Fruit fly (Drosophila melanogaster) whole organism, embryonic: ENCODE results near the gene 7B2.

Experiments
- B-H2 ChIP-seq: fragments of 200-800 bp; sonication (Bioruptor generic); optimal IDR thresholded peaks from 2 replicates; lab custom pipeline; 2018; ENCODE audit warnings: missing biosample characterization, mild to moderate bottlenecking, missing genetic modification characterization
- CG12236 ChIP-seq: fragments of 200-800 bp; sonication (Bioruptor generic); optimal IDR thresholded peaks from 2 replicates; lab custom pipeline; 2016; ENCODE audit warnings: missing biosample characterization, missing genetic modification characterization
- CG12744 ChIP-seq: fragments of 200-800 bp; sonication (Bioruptor generic); optimal IDR thresholded peaks from 2 replicates; lab custom pipeline; 2016; ENCODE audit warnings: missing biosample characterization, missing genetic modification characterization
- CG13424 ChIP-seq: fragments of 200-800 bp; sonication (Bioruptor generic); optimal IDR thresholded peaks from 2 replicates; lab custom pipeline; 2019; ENCODE audit warnings: missing biosample characterization, mild to moderate bottlenecking, missing genetic modification characterization, moderate library complexity
- CG14050 ChIP-seq: fragments of 200-800 bp; sonication (Bioruptor generic); IDR thresholded peaks from 3 replicates; pipeline ENCODE4 v1.3.6; 2022; ENCODE audit warnings: missing biosample characterization, missing genetic modification characterization
- CG14441 ChIP-seq: fragments of 200-800 bp; sonication (Bioruptor generic); IDR thresholded peaks from 2 replicates; pipeline ENCODE4 v1.3.6; 2022; ENCODE audit warnings: missing biosample characterization, missing genetic modification characterization
- CG14710 ChIP-seq: fragments of 200-800 bp; sonication (Bioruptor generic); optimal IDR thresholded peaks from 3 replicates; lab custom pipeline; 2019; ENCODE audit warnings: missing biosample characterization, mild to moderate bottlenecking, missing genetic modification characterization, moderate library complexity
- CG14965 ChIP-seq: fragments of 200-800 bp; sonication (Bioruptor generic); optimal IDR thresholded peaks from 2 replicates; lab custom pipeline; 2016; ENCODE audit warnings: missing biosample characterization, missing genetic modification characterization, borderline replicate concordance
- CG1792 ChIP-seq: fragments of 200-800 bp; sonication (Bioruptor generic); optimal IDR thresholded peaks from 2 replicates; lab custom pipeline; 2016; ENCODE audit warnings: missing biosample characterization, missing genetic modification characterization
- CG18262 ChIP-seq: fragments of 200-800 bp; optimal IDR thresholded peaks from 3 replicates; lab custom pipeline; 2019; ENCODE audit warnings: missing biosample characterization, mild to moderate bottlenecking, missing genetic modification characterization, moderate library complexity
- CG4820 ChIP-seq: fragments of 200-800 bp; sonication (Bioruptor generic); optimal IDR thresholded peaks from 3 replicates; lab custom pipeline; 2016; ENCODE audit warnings: missing biosample characterization, missing genetic modification characterization
- CG5180 ChIP-seq: fragments of 200-800 bp; sonication (Bioruptor generic); optimal IDR thresholded peaks from 3 replicates; lab custom pipeline; 2017; ENCODE audit warnings: missing biosample characterization, missing genetic modification characterization, mild to moderate bottlenecking, moderate library complexity, missing genetic modification reagents
- CG7556 ChIP-seq: fragments of 200-800 bp; sonication (Bioruptor generic); optimal IDR thresholded peaks from 2 replicates; lab custom pipeline; 2017; ENCODE audit warnings: missing biosample characterization, mild to moderate bottlenecking, missing genetic modification characterization
- CG8478 ChIP-seq: fragments of >200 bp; optimal IDR thresholded peaks from 2 replicates; lab custom pipeline; 2018
- CG9437 ChIP-seq: fragments of 200-800 bp; sonication (Bioruptor generic); optimal IDR thresholded peaks from 2 replicates; lab custom pipeline; 2018; ENCODE audit warnings: missing biosample characterization, mild to moderate bottlenecking, missing genetic modification characterization
- CG9876 ChIP-seq: fragments of 200-800 bp; sonication (Bioruptor generic); optimal IDR thresholded peaks from 2 replicates; lab custom pipeline; 2016; ENCODE audit warnings: missing biosample characterization, missing genetic modification characterization
- Dek ChIP-seq: fragments of 200-800 bp; sonication (Bioruptor generic); optimal IDR thresholded peaks from 3 replicates; lab custom pipeline; 2019; ENCODE audit warnings: missing biosample characterization, mild to moderate bottlenecking, missing genetic modification characterization, moderate library complexity
- Dip2 ChIP-seq: fragments of 200-800 bp; sonication (Bioruptor generic); IDR thresholded peaks from 2 replicates; pipeline ENCODE4 v1.3.6; 2022; ENCODE audit warnings: missing biosample characterization, missing genetic modification characterization
- Dll ChIP-seq: fragments of 200-800 bp; sonication (Bioruptor generic); IDR thresholded peaks from 4 replicates; pipeline ENCODE4 v1.3.6; 2022; ENCODE audit warnings: missing biosample characterization, missing genetic modification characterization; ENCODE audit not compliant: partially characterized antibody
- Doc3 ChIP-seq: fragments of 200-800 bp; sonication (Bioruptor generic); IDR thresholded peaks from 3 replicates; pipeline ENCODE4 v1.3.6; 2022; ENCODE audit warnings: missing biosample characterization, missing genetic modification characterization; ENCODE audit not compliant: partially characterized antibody
- ERR ChIP-seq: fragments of 200-800 bp; sonication (Bioruptor generic); optimal IDR thresholded peaks from 2 replicates; lab custom pipeline; 2016; ENCODE audit warnings: missing biosample characterization, missing genetic modification characterization
- Fer3 ChIP-seq: fragments of 200-800 bp; sonication (Bioruptor generic); optimal IDR thresholded peaks from 2 replicates; lab custom pipeline; 2018; ENCODE audit warnings: missing biosample characterization, mild to moderate bottlenecking, missing genetic modification characterization, moderate library complexity
- Gsc ChIP-seq: fragments of 200-800 bp; sonication (Bioruptor generic); IDR thresholded peaks from 2 replicates; pipeline ENCODE4 v1.3.6; 2022; ENCODE audit warnings: missing biosample characterization, missing genetic modification characterization
- HHEX ChIP-seq: fragments of 200-800 bp; sonication (Bioruptor generic); optimal IDR thresholded peaks from 3 replicates; lab custom pipeline; 2017; ENCODE audit warnings: missing biosample characterization, mild to moderate bottlenecking, missing genetic modification characterization, missing genetic modification reagents
- HLH3B ChIP-seq: fragments of 200-800 bp; sonication (Bioruptor generic); IDR thresholded peaks from 2 replicates; pipeline ENCODE4 v1.3.6; 2022; ENCODE audit warnings: missing biosample characterization, missing genetic modification characterization
- HmgD ChIP-seq: fragments of 200-800 bp; sonication (Bioruptor generic); optimal IDR thresholded peaks from 3 replicates; lab custom pipeline; 2016; ENCODE audit warnings: missing biosample characterization, missing genetic modification characterization
- Lim3 ChIP-seq: fragments of 200-800 bp; sonication (Bioruptor generic); IDR thresholded peaks from 2 replicates; pipeline ENCODE4 v1.3.6; 2022; ENCODE audit warnings: missing biosample characterization, missing genetic modification characterization
- Myb ChIP-seq: fragments of 200-800 bp; sonication (Bioruptor generic); optimal IDR thresholded peaks from 2 replicates; lab custom pipeline; 2016; ENCODE audit warnings: missing biosample characterization, missing genetic modification characterization
- Nf-YC ChIP-seq: fragments of 200-800 bp; optimal IDR thresholded peaks from 3 replicates; lab custom pipeline; 2019; ENCODE audit warnings: missing biosample characterization, mild to moderate bottlenecking, missing genetic modification characterization, moderate library complexity
- Rx ChIP-seq: fragments of 200-800 bp; sonication (Bioruptor generic); IDR thresholded peaks from 2 replicates; pipeline ENCODE4 v1.3.6; 2022; ENCODE audit warnings: missing biosample characterization, missing genetic modification characterization
- Trl ChIP-seq, 3 experiments: fragments of >200 bp in 2 of 3; fragments of 200-800 bp in 1 of 3; sonication (Bioruptor generic) in 1 of 3; optimal IDR thresholded peaks; 2 replicates in 1 of 3; 3 replicates in 2 of 3; lab custom pipeline; 2016 to 2017; ENCODE audit warnings: missing biosample characterization in 1 of 3, missing genetic modification characterization in 1 of 3
- Xrp1 ChIP-seq: fragments of 200-800 bp; sonication (Bioruptor generic); IDR thresholded peaks from 2 replicates; pipeline ENCODE4 v1.3.6; 2022; ENCODE audit warnings: missing biosample characterization, missing genetic modification characterization
- br ChIP-seq: fragments of >200 bp; optimal IDR thresholded peaks from 2 replicates; lab custom pipeline; 2017
- bsh ChIP-seq, 2 experiments: fragments of 200-800 bp; sonication (Bioruptor generic); optimal IDR thresholded peaks; 2 replicates each; lab custom pipeline; 2017 to 2018; ENCODE audit warnings: mild to moderate bottlenecking in 2 of 2, missing biosample characterization in 2 of 2, missing genetic modification characterization in 2 of 2, moderate library complexity in 1 of 2
- chn ChIP-seq: fragments of 200-800 bp; sonication (Bioruptor generic); optimal IDR thresholded peaks from 2 replicates; lab custom pipeline; 2016; ENCODE audit warnings: missing biosample characterization, missing genetic modification characterization
- corto ChIP-seq: fragments of 200-800 bp; sonication (Bioruptor generic); optimal IDR thresholded peaks from 2 replicates; lab custom pipeline; 2016; ENCODE audit warnings: missing biosample characterization, mild to moderate bottlenecking, missing genetic modification characterization, moderate library complexity
- crol ChIP-seq: fragments of 200-800 bp; sonication (Bioruptor generic); IDR thresholded peaks from 2 replicates; pipeline ENCODE4 v1.3.6; 2022; ENCODE audit warnings: missing biosample characterization, missing genetic modification characterization
- dan ChIP-seq: fragments of 200-800 bp; sonication (Bioruptor generic); IDR thresholded peaks from 2 replicates; pipeline ENCODE4 v1.3.6; 2022; ENCODE audit warnings: missing biosample characterization, missing genetic modification characterization
- eve ChIP-seq, 2 experiments: fragments of >200 bp; optimal IDR thresholded peaks; 2 replicates each; lab custom pipeline; 2017; ENCODE audit warnings: missing biosample characterization in 2 of 2, missing genetic modification characterization in 2 of 2
- fd96Cb ChIP-seq: fragments of 200-800 bp; sonication (Bioruptor generic); optimal IDR thresholded peaks from 2 replicates; lab custom pipeline; 2018; ENCODE audit warnings: missing biosample characterization, mild to moderate bottlenecking, missing genetic modification characterization, moderate library complexity
- pb ChIP-seq: fragments of 200-800 bp; sonication (Bioruptor generic); optimal IDR thresholded peaks from 3 replicates; lab custom pipeline; 2016; ENCODE audit warnings: missing biosample characterization, missing genetic modification characterization
- rib ChIP-seq: fragments of 200-800 bp; sonication (Bioruptor generic); IDR thresholded peaks from 2 replicates; pipeline ENCODE4 v1.3.6; 2022; ENCODE audit warnings: missing biosample characterization, missing genetic modification characterization
- sens-2 ChIP-seq: fragments of 200-800 bp; sonication (Bioruptor generic); IDR thresholded peaks from 2 replicates; pipeline ENCODE4 v1.3.6; 2022; ENCODE audit warnings: missing biosample characterization, missing genetic modification characterization
- sisA ChIP-seq: fragments of 200-800 bp; sonication (Bioruptor generic); IDR thresholded peaks from 2 replicates; pipeline ENCODE4 v1.3.6; 2022; ENCODE audit warnings: missing biosample characterization, missing genetic modification characterization
- slbo ChIP-seq: fragments of 200-800 bp; sonication (Bioruptor generic); IDR thresholded peaks from 2 replicates; pipeline ENCODE4 v1.3.6; 2022; ENCODE audit warnings: missing biosample characterization, missing genetic modification characterization
- trem ChIP-seq: fragments of 200-800 bp; optimal IDR thresholded peaks from 3 replicates; lab custom pipeline; 2019; ENCODE audit warnings: missing biosample characterization, mild to moderate bottlenecking, missing genetic modification characterization, moderate library complexity
- tup ChIP-seq: fragments of 200-800 bp; sonication (Bioruptor generic); optimal IDR thresholded peaks from 2 replicates; lab custom pipeline; 2016; ENCODE audit warnings: missing biosample characterization, mild to moderate bottlenecking, missing genetic modification characterization, moderate library complexity
- unpg ChIP-seq: fragments of 200-800 bp; sonication (Bioruptor generic); optimal IDR thresholded peaks from 3 replicates; lab custom pipeline; 2018; ENCODE audit warnings: missing biosample characterization, mild to moderate bottlenecking, missing genetic modification characterization, moderate library complexity
- vfl ChIP-seq: fragments of 200-800 bp; sonication (Bioruptor generic); optimal IDR thresholded peaks from 2 replicates; lab custom pipeline; 2016; ENCODE audit warnings: missing biosample characterization, missing genetic modification characterization
- vvl ChIP-seq: fragments of 200-800 bp; sonication (Bioruptor generic); IDR thresholded peaks from 2 replicates; pipeline ENCODE4 v1.3.6; 2022; ENCODE audit warnings: missing biosample characterization, missing genetic modification characterization

The 7B2 gene

DNA sequence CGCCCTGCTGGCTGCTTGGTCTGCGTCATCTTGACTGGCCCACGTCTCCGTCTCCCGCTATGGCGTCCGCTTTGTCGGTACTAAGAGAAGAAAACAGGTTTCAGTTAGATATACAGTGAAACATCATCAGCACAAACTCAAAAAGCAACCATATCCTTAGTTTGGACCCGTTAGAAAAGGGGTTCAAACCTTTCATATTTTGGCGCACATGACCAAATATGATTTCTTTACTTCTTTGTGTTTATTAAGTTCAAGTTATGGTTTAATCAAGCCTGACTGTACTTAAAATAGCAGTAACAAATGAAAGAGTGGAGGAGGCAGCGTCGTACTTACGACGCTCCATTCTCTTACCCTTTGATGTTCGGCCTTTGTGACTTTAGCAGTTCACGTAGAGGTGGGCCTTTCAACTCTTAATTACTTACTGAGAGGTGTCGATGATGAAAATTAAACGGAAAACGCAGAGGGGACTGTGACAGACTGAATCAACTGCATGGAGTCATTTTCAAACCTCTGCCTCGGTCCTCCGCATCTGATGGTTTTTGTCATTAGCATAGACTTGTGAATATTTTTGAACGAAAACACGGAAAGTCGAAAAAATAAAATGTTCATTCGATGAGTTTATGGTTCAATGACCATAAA lies 14.8 kb upstream of the 7B2 start (continued):
- TF ChIP-seq br (no peak), Fer3 (peak; percentile 83), fd96Cb (tag; lab: Kevin White, UChicago) (peak; percentile 81), CG14050 (GFP tag; lab: Robert Waterston, UW) (peak; percentile 79), sens-2 (peak; percentile 66; the same call in 1 of the 2 replicates), Rx (GFP tag; lab: Robert Waterston, UW) (peak; percentile 68; the same call in 1 of the 2 replicates), ERR (GFP tag; lab: Kevin White, UChicago) (peak; percentile 77), CG18262 (peak; percentile 81), CG5180 (GFP tag; lab: Kevin White, UChicago) (no peak), CG14965 (GFP tag; lab: Kevin White, UChicago) (no peak), CG12744 (GFP tag; lab: Kevin White, UChicago) (peak; percentile 61), CG14710 (peak; percentile 47), B-H2 (GFP tag; lab: Kevin White, UChicago) (no peak), CG8478 (lab: Kevin White, UChicago) (no peak), CG4820 (GFP tag; lab: Kevin White, UChicago) (peak; percentile 79), pb (peak; percentile 77), bsh (GFP tag; optimal IDR thresholded peaks at IDR 0.05; lab: Kevin White, UChicago) (peak; percentile 87 to 90), eve (GFP tag; optimal IDR thresholded peaks at IDR 0.05; lab: Kevin White, UChicago) (no peak), chn (GFP tag; lab: Kevin White, UChicago) (peak; percentile 65), slbo (peak; percentile 92), CG1792 (GFP tag; lab: Kevin White, UChicago) (peak; percentile 77), HmgD (GFP tag; lab: Kevin White, UChicago) (peak; percentile 25), Xrp1 (peak; percentile 85), HHEX (peak; percentile 76), CG13424 (tag; lab: Kevin White, UChicago) (peak; percentile 76), CG7556 (peak; percentile 74), corto (peak; percentile 82), tup (GFP tag; lab: Kevin White, UChicago) (peak; percentile 66), HLH3B (GFP tag; lab: Robert Waterston, UW) (peak; percentile 86), Myb (GFP tag; lab: Kevin White, UChicago) (peak; percentile 63), Dll (GFP tag; lab: Robert Waterston, UW) (no peak), sisA (GFP tag; lab: Robert Waterston, UW) (peak; percentile 81), Doc3 (GFP tag; lab: Robert Waterston, UW) (no peak), Trl (optimal IDR thresholded peaks at IDR 0.05; lab: Kevin White, UChicago) (no peak), Trl (GFP tag; optimal IDR thresholded peaks at IDR 0.05; lab: Kevin White, UChicago) (peak; percentile 81), unpg (GFP tag; lab: Kevin White, UChicago) (peak; percentile 85), CG14441 (GFP tag; lab: Robert Waterston, UW) (peak; percentile 86), CG9876 (GFP tag; lab: Kevin White, UChicago) (peak; percentile 74), trem (tag; lab: Kevin White, UChicago) (peak; percentile 23), Dek (tag; lab: Kevin White, UChicago) (peak; percentile 79), CG9437 (peak; percentile 40), rib (GFP tag; lab: Robert Waterston, UW) (no peak), dan (GFP tag; lab: Robert Waterston, UW) (no peak), crol (GFP tag; lab: Robert Waterston, UW) (no peak), Nf-YC (tag; lab: Kevin White, UChicago) (peak; percentile 37), Gsc (GFP tag; lab: Robert Waterston, UW) (no peak; the same call in 1 of the 2 replicates), Dip2 (GFP tag; lab: Robert Waterston, UW) (peak; percentile 25; the same call in 1 of the 2 replicates), vfl (peak; percentile 50), CG12236 (GFP tag; lab: Kevin White, UChicago) (peak; percentile 36), vvl (GFP tag; lab: Robert Waterston, UW) (peak; percentile 92), Lim3 (GFP tag; lab: Robert Waterston, UW) (peak; percentile 52; the same call in 1 of the 2 replicates)
